Fruit fly (Drosophila melanogaster) S2 (cell line): ENCODE data around the gene CG5969.

ENCODE experiments used
- CG8478 ChIP-seq: fragments of >200 bp; optimal IDR thresholded peaks from 2 replicates; lab custom pipeline; 2018
- CTCF ChIP-seq, 2 experiments: fragments of >200 bp; optimal IDR thresholded peaks; 2 replicates each; lab custom pipeline; 2018

Gene CG5969

DNA sequence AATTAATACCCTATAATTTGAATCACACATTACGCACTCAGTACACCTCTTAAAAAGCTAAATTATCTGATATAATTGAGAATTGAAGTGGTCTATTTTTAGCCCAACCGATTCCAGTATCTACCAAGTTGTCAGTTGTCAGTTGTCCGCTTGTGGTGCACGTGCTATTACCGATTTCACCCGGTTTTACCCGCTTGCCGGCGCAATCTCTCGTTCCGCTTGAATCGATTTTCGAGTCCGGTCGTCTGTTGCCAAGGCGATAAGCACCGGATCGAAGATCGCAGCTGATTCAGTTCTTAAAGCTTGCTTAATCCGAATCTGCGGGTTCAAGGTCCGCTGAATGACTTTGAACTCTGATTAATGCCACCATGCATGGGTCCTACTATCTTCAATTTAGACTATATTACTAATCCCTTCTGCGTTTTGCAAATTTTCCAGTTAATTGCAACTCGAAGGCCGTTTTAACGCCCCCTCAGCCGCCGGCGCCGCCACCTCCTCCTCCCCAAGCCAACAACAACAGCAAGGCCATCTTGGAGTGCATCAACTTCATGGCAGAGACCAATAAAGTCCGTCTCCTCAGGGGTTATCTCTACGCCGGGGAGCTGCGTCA lies 38.0 kb downstream of the CG5969 start:
- TF ChIP-seq CTCF (optimal IDR thresholded peaks at IDR 0.05; lab: Kevin White, UChicago) (no peak), CG8478 (lab: Kevin White, UChicago) (no peak)

DNA sequence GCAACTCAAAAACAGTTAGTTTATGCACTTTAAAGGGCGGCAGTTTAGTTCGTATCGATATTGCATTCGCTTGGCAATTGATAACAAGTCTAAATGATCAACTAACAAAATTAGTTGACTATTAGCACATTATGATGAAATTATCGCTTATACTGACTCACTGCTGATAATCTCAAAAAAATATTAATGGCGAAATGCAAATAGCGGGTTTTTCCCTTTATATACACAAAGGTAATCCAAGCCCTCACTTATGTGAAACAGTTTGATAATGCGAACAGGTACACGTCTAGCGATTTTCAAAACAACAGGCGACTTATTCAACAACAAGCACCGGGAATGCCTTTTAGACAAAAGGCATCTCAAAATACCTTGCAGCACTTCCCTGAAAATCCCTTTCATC lies 40.5 kb downstream of the CG5969 start:
- TF ChIP-seq CTCF (optimal IDR thresholded peaks at IDR 0.05; lab: Kevin White, UChicago): no peak
- TF ChIP-seq CG8478 (lab: Kevin White, UChicago): no peak

DNA sequence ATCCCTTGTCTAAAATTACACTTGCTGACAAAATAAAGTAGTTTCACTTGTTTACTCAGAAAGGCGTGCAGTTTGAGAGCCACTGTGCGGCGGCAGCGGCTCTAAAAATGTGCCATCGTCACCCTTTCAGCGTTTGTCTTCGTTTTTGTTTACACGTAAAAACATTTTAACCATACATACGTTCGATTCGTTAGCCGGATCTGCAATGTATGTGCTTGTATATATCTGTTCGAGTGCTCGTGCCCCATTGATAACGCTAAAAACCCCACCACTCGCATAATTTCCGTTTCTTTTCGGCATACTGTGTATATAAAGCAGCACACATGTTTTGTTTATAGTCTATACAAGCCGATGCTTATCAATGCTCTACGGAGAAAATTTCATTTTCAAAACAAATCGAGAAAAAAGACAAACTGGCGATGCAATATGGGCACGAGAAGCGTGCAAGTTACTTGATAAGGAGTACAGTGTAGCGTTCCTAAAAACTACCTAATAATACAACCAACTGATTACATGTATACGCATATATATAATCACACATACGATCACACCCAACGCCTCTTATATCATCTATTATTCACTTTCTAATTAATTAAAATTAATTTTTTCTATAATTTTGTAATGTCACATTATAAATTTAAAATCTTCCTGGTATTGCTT lies 43.1 kb downstream of the CG5969 start:
- TF ChIP-seq CG8478 (lab: Kevin White, UChicago) (no peak), CTCF (optimal IDR thresholded peaks at IDR 0.05; lab: Kevin White, UChicago) (peak; percentile 39 to 42)

DNA sequence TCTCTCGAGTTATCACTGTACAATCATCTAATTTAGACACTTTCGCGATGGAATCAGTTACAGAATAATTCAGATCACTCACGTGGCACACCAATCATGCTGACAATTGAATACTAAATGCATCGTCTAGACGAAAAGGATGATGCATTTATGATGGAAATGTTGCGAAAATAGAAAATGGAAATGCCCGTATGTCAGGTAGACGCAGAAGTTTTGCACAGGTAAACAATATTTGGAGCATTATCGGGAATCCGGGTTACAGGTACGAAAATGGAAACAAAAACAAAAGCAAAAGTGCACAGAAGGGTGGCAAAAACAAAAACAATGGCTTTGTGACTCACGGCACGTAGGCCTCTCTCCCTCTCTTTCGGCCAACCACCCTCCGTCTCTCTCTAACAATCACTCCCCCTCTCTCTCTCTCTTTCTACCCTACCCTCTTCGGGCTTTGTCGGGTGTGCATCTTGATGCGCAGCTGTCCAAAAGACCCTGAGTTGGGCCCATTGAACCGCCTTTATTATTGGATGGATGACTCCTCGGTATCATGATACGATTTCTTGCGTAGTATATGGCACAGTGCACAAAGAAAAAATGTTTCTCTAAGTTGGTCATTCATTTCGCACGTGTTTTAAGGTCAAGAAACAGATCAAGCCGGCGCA lies 43.7 kb downstream of the CG5969 start:
- TF ChIP-seq CTCF (optimal IDR thresholded peaks at IDR 0.05; lab: Kevin White, UChicago) (no peak), CG8478 (lab: Kevin White, UChicago) (no peak)

DNA sequence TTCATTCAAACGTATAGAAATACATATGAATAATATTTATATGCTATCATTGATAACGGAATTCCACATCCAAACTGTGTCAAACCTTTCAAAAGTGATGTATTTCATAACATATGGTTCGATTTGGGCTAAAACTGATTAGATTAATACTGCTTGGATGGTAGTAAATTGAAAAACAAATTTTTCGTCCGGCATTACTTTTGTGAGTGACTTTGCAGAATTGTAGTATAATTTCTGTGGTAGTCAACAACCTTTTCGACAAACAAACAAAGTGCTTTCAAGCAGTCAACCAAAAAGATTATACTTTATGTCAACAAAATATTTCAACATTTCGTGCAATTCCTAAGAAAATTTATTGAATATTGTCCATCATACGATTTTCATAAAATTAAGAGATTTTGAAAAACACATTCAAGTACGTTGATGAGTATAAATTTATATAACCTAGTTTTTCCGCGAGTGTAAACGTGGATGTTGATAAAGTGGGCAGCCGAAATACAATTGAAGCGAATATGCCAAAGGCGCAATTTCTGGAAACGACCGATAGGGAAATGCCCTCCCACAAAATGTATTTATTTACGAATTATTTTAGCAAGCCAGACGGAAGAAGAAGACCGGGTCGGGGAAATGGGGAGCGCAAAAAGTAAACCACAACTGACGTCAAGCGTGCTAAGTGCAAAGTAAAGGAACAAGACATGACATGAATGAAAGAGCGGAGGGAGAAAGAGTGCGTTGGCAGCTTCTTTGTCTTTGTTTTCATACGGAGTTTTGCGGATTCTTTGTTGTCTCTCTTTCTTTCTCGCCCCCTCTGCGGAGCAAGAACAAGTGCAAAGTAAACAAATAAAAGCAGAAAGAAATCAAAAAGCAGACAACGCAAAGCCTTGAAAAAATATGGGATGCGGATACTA lies 44.6 kb downstream of the CG5969 start:
- TF ChIP-seq CG8478 (lab: Kevin White, UChicago) (no peak), CTCF (optimal IDR thresholded peaks at IDR 0.05; lab: Kevin White, UChicago) (no peak)

DNA sequence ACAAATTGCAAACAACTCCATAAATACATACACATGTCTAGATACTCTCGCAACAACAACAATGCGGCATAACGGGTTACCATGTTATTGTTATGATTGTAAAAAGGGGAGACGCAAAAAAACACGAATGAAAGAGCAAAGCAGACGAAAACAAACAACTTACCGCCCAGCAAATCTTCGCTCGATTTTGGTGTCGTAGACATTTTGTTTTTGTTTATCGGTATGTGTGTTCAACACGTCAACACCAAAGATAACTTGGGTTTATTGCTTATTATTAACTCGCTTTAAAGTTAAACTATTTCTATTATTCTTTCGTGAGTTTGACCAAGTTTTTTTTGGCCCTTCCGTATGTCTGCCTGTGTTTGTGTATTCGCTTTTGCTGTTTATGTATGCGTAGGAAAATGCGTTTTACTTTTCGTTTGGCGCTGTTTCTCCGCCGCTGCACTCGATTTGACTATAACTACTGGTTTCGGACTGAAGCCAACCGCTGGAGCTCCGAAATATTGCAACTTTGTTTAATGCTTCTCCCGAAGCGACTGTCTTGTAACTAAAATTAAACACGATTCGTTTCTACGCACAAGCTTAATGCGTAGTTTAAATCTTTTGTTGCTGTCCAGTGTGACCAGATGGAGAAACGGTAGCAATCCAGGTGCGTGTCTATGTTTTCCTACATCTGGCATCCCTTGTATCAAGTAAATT lies 45.4 kb downstream of the CG5969 start, which contains the start of gene BNIP3:
Gene BNIP3 (minus strand): TSS at position 589 of the 699 bp plus-strand sequence.
- TF ChIP-seq CTCF (optimal IDR thresholded peaks at IDR 0.05; lab: Kevin White, UChicago) (no peak), CG8478 (lab: Kevin White, UChicago) (no peak)

DNA sequence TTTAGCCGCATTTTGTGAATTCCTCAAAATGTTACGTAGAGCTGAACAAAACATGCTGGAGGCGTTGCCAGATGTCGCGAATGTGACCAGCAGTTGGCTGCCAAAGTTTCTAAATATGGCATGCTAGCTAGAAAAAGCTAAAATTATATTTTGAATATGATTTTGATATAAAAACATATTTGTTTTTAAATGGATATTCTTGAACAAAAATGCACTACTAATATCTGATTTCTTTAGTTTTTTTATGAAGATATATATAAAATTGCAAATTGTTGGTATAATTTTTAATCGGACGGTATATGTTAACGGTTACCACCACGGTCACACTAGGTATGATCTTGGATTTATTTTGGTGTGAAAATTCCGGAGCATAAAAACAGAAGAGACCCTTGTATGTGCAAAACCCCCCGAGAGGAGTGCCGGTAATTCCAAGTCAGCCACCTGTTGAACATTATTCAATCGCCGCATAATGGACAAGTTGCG lies 47.1 kb downstream of the CG5969 start, which contains the start of the genes mTerf3 and CG5104:
Gene mTerf3 (minus strand): TSS at position 86 of the 483 bp plus-strand sequence.
Gene CG5104 (plus strand): TSS at position 323 of the 483 bp plus-strand sequence.
- TF ChIP-seq CG8478 (lab: Kevin White, UChicago): no peak
- no peak for TF ChIP-seq CTCF (optimal IDR thresholded peaks at IDR 0.05; lab: Kevin White, UChicago)
